Fruit fly (Drosophila melanogaster) whole organism, embryonic: Measurements from ENCODE around the gene CG42828.

Experiments
- ATbp ChIP-seq: fragments of 200-800 bp; sonication (Bioruptor generic); optimal IDR thresholded peaks from 2 replicates; lab custom pipeline; 2017; ENCODE audit warnings: missing biosample characterization, mild to moderate bottlenecking, missing genetic modification characterization, missing genetic modification reagents
- Atf-2 ChIP-seq: fragments of 200-800 bp; sonication (Bioruptor generic); optimal IDR thresholded peaks from 2 replicates; lab custom pipeline; 2016; ENCODE audit warnings: missing biosample characterization, missing genetic modification characterization
- Bteb2 ChIP-seq: fragments of 200-800 bp; sonication (Bioruptor generic); optimal IDR thresholded peaks from 2 replicates; lab custom pipeline; 2016; ENCODE audit warnings: missing biosample characterization, missing genetic modification characterization
- CG11696 ChIP-seq: fragments of 200-800 bp; sonication (Bioruptor generic); IDR thresholded peaks from 2 replicates; pipeline ENCODE4 v1.3.6; 2022; ENCODE audit warnings: missing biosample characterization, missing genetic modification characterization
- CG12236 ChIP-seq: fragments of 200-800 bp; sonication (Bioruptor generic); optimal IDR thresholded peaks from 2 replicates; lab custom pipeline; 2016; ENCODE audit warnings: missing biosample characterization, missing genetic modification characterization
- CG1233 ChIP-seq: fragments of 200-800 bp; sonication (Bioruptor generic); optimal IDR thresholded peaks from 4 replicates; lab custom pipeline; 2018; ENCODE audit warnings: missing biosample characterization, mild to moderate bottlenecking, missing genetic modification characterization
- CG12942 ChIP-seq: fragments of 200-800 bp; sonication (Bioruptor generic); optimal IDR thresholded peaks from 3 replicates; lab custom pipeline; 2016; ENCODE audit warnings: missing biosample characterization, missing genetic modification characterization
- CG15011 ChIP-seq: fragments of 200-800 bp; sonication (Bioruptor generic); optimal IDR thresholded peaks from 3 replicates; lab custom pipeline; 2018; ENCODE audit warnings: missing biosample characterization, mild to moderate bottlenecking, missing genetic modification characterization
- CG1529 ChIP-seq: fragments of 200-800 bp; sonication (Bioruptor generic); optimal IDR thresholded peaks from 3 replicates; lab custom pipeline; 2018; ENCODE audit warnings: missing biosample characterization, missing genetic modification characterization
- CG16863 ChIP-seq: fragments of 200-800 bp; sonication (Bioruptor generic); optimal IDR thresholded peaks from 3 replicates; lab custom pipeline; 2016; ENCODE audit warnings: missing biosample characterization, missing genetic modification characterization
- CG31224 ChIP-seq: fragments of 200-800 bp; sonication (Bioruptor generic); IDR thresholded peaks from 2 replicates; pipeline ENCODE4 v1.3.6; 2022; ENCODE audit warnings: missing biosample characterization, missing genetic modification characterization
- CG32772 ChIP-seq: fragments of 200-800 bp; sonication (Bioruptor generic); IDR thresholded peaks from 2 replicates; pipeline ENCODE4 v1.3.6; 2022; ENCODE audit warnings: missing biosample characterization, missing genetic modification characterization
- CG3838 ChIP-seq: fragments of 200-800 bp; sonication (Bioruptor generic); optimal IDR thresholded peaks from 3 replicates; lab custom pipeline; 2016; ENCODE audit warnings: missing biosample characterization, missing genetic modification characterization
- CG3995 ChIP-seq: fragments of 200-800 bp; sonication (Bioruptor generic); optimal IDR thresholded peaks from 3 replicates; lab custom pipeline; 2016; ENCODE audit warnings: missing biosample characterization, missing genetic modification characterization
- CG5180 ChIP-seq: fragments of 200-800 bp; sonication (Bioruptor generic); optimal IDR thresholded peaks from 3 replicates; lab custom pipeline; 2017; ENCODE audit warnings: missing biosample characterization, missing genetic modification characterization, mild to moderate bottlenecking, moderate library complexity, missing genetic modification reagents
- CG6813 ChIP-seq: fragments of 200-800 bp; sonication (Bioruptor generic); optimal IDR thresholded peaks from 2 replicates; lab custom pipeline; 2017; ENCODE audit warnings: missing biosample characterization, missing genetic modification characterization, mild to moderate bottlenecking, moderate library complexity, missing genetic modification reagents
- CG7271 ChIP-seq: fragments of 200-800 bp; sonication (Bioruptor generic); optimal IDR thresholded peaks from 2 replicates; lab custom pipeline; 2018; ENCODE audit warnings: missing biosample characterization, mild to moderate bottlenecking, missing genetic modification characterization, moderate library complexity
- CG7556 ChIP-seq: fragments of 200-800 bp; sonication (Bioruptor generic); optimal IDR thresholded peaks from 2 replicates; lab custom pipeline; 2017; ENCODE audit warnings: missing biosample characterization, mild to moderate bottlenecking, missing genetic modification characterization
- CG8388 ChIP-seq: fragments of 200-800 bp; sonication (Bioruptor generic); optimal IDR thresholded peaks from 2 replicates; lab custom pipeline; 2019; ENCODE audit warnings: missing biosample characterization, mild to moderate bottlenecking, missing genetic modification characterization, moderate library complexity
- CG8478 ChIP-seq: fragments of >200 bp; optimal IDR thresholded peaks from 2 replicates; lab custom pipeline; 2018
- CG9797 ChIP-seq: fragments of 200-800 bp; sonication (Bioruptor generic); optimal IDR thresholded peaks from 3 replicates; lab custom pipeline; 2018; ENCODE audit warnings: missing biosample characterization, mild to moderate bottlenecking, missing genetic modification characterization
- CHES-1-like ChIP-seq: fragments of 200-800 bp; sonication (Bioruptor generic); optimal IDR thresholded peaks from 2 replicates; lab custom pipeline; 2016; ENCODE audit warnings: missing biosample characterization, missing genetic modification characterization
- CTCF ChIP-seq: fragments of 200-800 bp; sonication (Bioruptor generic); optimal IDR thresholded peaks from 2 replicates; lab custom pipeline; 2017; ENCODE audit warnings: missing biosample characterization, mild to moderate bottlenecking, missing genetic modification characterization, moderate library complexity
- CoRest ChIP-seq: fragments of 200-800 bp; sonication (Bioruptor generic); optimal IDR thresholded peaks from 3 replicates; lab custom pipeline; 2018; ENCODE audit warnings: missing biosample characterization, mild to moderate bottlenecking, missing genetic modification characterization, moderate library complexity
- Ets97D ChIP-seq: fragments of 200-800 bp; sonication (Bioruptor generic); optimal IDR thresholded peaks from 3 replicates; lab custom pipeline; 2016; ENCODE audit warnings: missing biosample characterization, missing genetic modification characterization
- Fer1 ChIP-seq: fragments of 200-800 bp; sonication (Bioruptor generic); optimal IDR thresholded peaks from 2 replicates; lab custom pipeline; 2017; ENCODE audit warnings: missing biosample characterization, mild to moderate bottlenecking, missing genetic modification characterization
- HHEX ChIP-seq: fragments of 200-800 bp; sonication (Bioruptor generic); optimal IDR thresholded peaks from 3 replicates; lab custom pipeline; 2017; ENCODE audit warnings: missing biosample characterization, mild to moderate bottlenecking, missing genetic modification characterization, missing genetic modification reagents
- Hr3 ChIP-seq: fragments of 200-800 bp; sonication (Bioruptor generic); optimal IDR thresholded peaks from 3 replicates; lab custom pipeline; 2016; ENCODE audit warnings: missing biosample characterization, missing genetic modification characterization
- MTF-1 ChIP-seq: fragments of 200-800 bp; sonication (Bioruptor generic); optimal IDR thresholded peaks from 2 replicates; lab custom pipeline; 2018; ENCODE audit warnings: missing biosample characterization, mild to moderate bottlenecking, missing genetic modification characterization, borderline replicate concordance
- Optix ChIP-seq: fragments of 200-800 bp; sonication (Bioruptor generic); IDR thresholded peaks from 3 replicates; pipeline ENCODE4 v1.3.6; 2022; ENCODE audit warnings: missing biosample characterization, missing genetic modification characterization
- Sin3A ChIP-seq: fragments of >200 bp; optimal IDR thresholded peaks from 2 replicates; lab custom pipeline; 2018
- Stat92E ChIP-seq, 3 experiments: fragments of >200 bp in 2 of 3; fragments of 200-800 bp in 1 of 3; sonication (Bioruptor generic) in 1 of 3; optimal IDR thresholded peaks; 2 replicates each; lab custom pipeline; 2017 to 2019; ENCODE audit warnings: missing biosample characterization in 3 of 3, missing genetic modification characterization in 3 of 3, mild to moderate bottlenecking in 1 of 3, moderate library complexity in 1 of 3
- ac ChIP-seq: fragments of 200-800 bp; sonication (Bioruptor generic); optimal IDR thresholded peaks from 3 replicates; lab custom pipeline; 2017; ENCODE audit warnings: missing biosample characterization, mild to moderate bottlenecking, missing genetic modification characterization
- ato ChIP-seq: fragments of 200-800 bp; sonication (Bioruptor generic); IDR thresholded peaks from 2 replicates; pipeline ENCODE4 v1.3.6; 2022; ENCODE audit warnings: missing biosample characterization, missing genetic modification characterization; ENCODE audit not compliant: partially characterized antibody
- bcd ChIP-seq: fragments of 200-800 bp; sonication (Bioruptor generic); optimal IDR thresholded peaks from 2 replicates; lab custom pipeline; 2017; ENCODE audit warnings: missing biosample characterization, mild to moderate bottlenecking, missing genetic modification characterization
- dan ChIP-seq: fragments of 200-800 bp; sonication (Bioruptor generic); IDR thresholded peaks from 2 replicates; pipeline ENCODE4 v1.3.6; 2022; ENCODE audit warnings: missing biosample characterization, missing genetic modification characterization
- dpn ChIP-seq, 2 experiments: fragments of 200-800 bp; sonication (Bioruptor generic); optimal IDR thresholded peaks; 3 replicates each; lab custom pipeline; 2016; ENCODE audit warnings: missing biosample characterization in 2 of 2, missing genetic modification characterization in 2 of 2
- fd3F ChIP-seq: fragments of 200-800 bp; sonication (Bioruptor generic); optimal IDR thresholded peaks from 2 replicates; lab custom pipeline; 2018; ENCODE audit warnings: missing biosample characterization, mild to moderate bottlenecking, missing genetic modification characterization, moderate library complexity
- ftz-f1 ChIP-seq: fragments of 200-800 bp; sonication (Bioruptor generic); optimal IDR thresholded peaks from 2 replicates; lab custom pipeline; 2016; ENCODE audit warnings: missing biosample characterization, missing genetic modification characterization
- gcm ChIP-seq: fragments of 200-800 bp; sonication (Bioruptor generic); optimal IDR thresholded peaks from 2 replicates; lab custom pipeline; 2019; ENCODE audit warnings: missing biosample characterization, mild to moderate bottlenecking, missing genetic modification characterization, moderate library complexity
- gfzf ChIP-seq: fragments of 200-800 bp; sonication (Bioruptor generic); optimal IDR thresholded peaks from 2 replicates; lab custom pipeline; 2016; ENCODE audit warnings: missing biosample characterization, mild to moderate bottlenecking, missing genetic modification characterization, moderate library complexity
- gsb-n ChIP-seq: fragments of 200-800 bp; sonication (Bioruptor generic); optimal IDR thresholded peaks from 3 replicates; lab custom pipeline; 2018; ENCODE audit warnings: missing biosample characterization, mild to moderate bottlenecking, missing genetic modification characterization
- hth ChIP-seq: fragments of >200 bp; optimal IDR thresholded peaks from 2 replicates; lab custom pipeline; 2017; ENCODE audit warnings: inconsistent platforms
- insv ChIP-seq, 2 experiments: fragments of 200-800 bp; sonication (Bioruptor generic); optimal IDR thresholded peaks; 3 replicates each; lab custom pipeline; 2016 to 2018; ENCODE audit warnings: missing biosample characterization in 2 of 2, missing genetic modification characterization in 2 of 2
- lov ChIP-seq, 2 experiments: fragments of 200-800 bp in 1 of 2; fragments of >200 bp in 1 of 2; sonication (Bioruptor generic) in 1 of 2; IDR thresholded peaks in 1 of 2; optimal IDR thresholded peaks in 1 of 2; 2 replicates in 1 of 2; 3 replicates in 1 of 2; pipeline versions ENCODE4 v1.3.6 to Lab custom; 2017 to 2022; ENCODE audit warnings: missing biosample characterization in 1 of 2, missing genetic modification characterization in 1 of 2
- mld ChIP-seq: fragments of 200-800 bp; sonication (Bioruptor generic); IDR thresholded peaks from 3 replicates; pipeline ENCODE4 v1.3.6; 2022; ENCODE audit warnings: missing biosample characterization, missing genetic modification characterization; ENCODE audit not compliant: partially characterized antibody
- prd ChIP-seq, 3 experiments: fragments of >200 bp in 2 of 3; fragments of 200-800 bp in 1 of 3; sonication (Bioruptor generic) in 1 of 3; optimal IDR thresholded peaks in 2 of 3; IDR thresholded peaks in 1 of 3; 2 replicates in 2 of 3; 3 replicates in 1 of 3; pipeline versions ENCODE4 v1.3.6 to Lab custom; 2017 to 2022; ENCODE audit warnings: missing biosample characterization in 1 of 3, missing genetic modification characterization in 1 of 3
- pum ChIP-seq: fragments of 200-800 bp; sonication (Bioruptor generic); optimal IDR thresholded peaks from 2 replicates; lab custom pipeline; 2016; ENCODE audit warnings: missing biosample characterization, missing genetic modification characterization
- sob ChIP-seq: fragments of 200-800 bp; sonication (Bioruptor generic); IDR thresholded peaks from 2 replicates; pipeline ENCODE4 v1.3.6; 2022; ENCODE audit warnings: missing biosample characterization, missing genetic modification characterization
- twi ChIP-seq: fragments of 200-800 bp; optimal IDR thresholded peaks from 2 replicates; lab custom pipeline; 2019; ENCODE audit warnings: missing biosample characterization, mild to moderate bottlenecking, missing genetic modification characterization, moderate library complexity
- zen2 ChIP-seq: fragments of 200-800 bp; sonication (Bioruptor generic); IDR thresholded peaks from 3 replicates; pipeline ENCODE4 v1.3.6; 2022; ENCODE audit warnings: missing biosample characterization, missing genetic modification characterization; ENCODE audit not compliant: partially characterized antibody

The CG42828 gene

dm6 chr3R:23334866-23335265 is 38.6 kb upstream of the CG42828 start (continued):
- TF ChIP-seq ato (no peak), ac (no peak), twi (tag; lab: Kevin White, UChicago) (no peak), hth (lab: Kevin White, UChicago) (no peak), CG8478 (lab: Kevin White, UChicago) (no peak), gcm (GFP tag; lab: Kevin White, UChicago) (no peak), gfzf (GFP tag; lab: Kevin White, UChicago) (no peak), CoRest (tag; lab: Kevin White, UChicago) (peak; percentile 46), zen2 (no peak), CG32772 (GFP tag; lab: Robert Waterston, UW) (peak; percentile 46; the same call in 1 of the 2 replicates), Hr3 (GFP tag; lab: Kevin White, UChicago) (peak; percentile 21), CG12942 (GFP tag; lab: Kevin White, UChicago) (no peak), Bteb2 (GFP tag; lab: Kevin White, UChicago) (peak; percentile 36), CHES-1-like (GFP tag; lab: Kevin White, UChicago) (no peak), Fer1 (GFP tag; lab: Kevin White, UChicago) (peak; percentile 47), CG31224 (GFP tag; lab: Robert Waterston, UW) (0 out of 2 replicates have a peak, but pooled peaks have one; percentile 43), CG6813 (GFP tag; lab: Kevin White, UChicago) (peak; percentile 25), ftz-f1 (no peak), CG3838 (no peak), dpn (GFP tag; optimal IDR thresholded peaks at IDR 0.05; lab: Kevin White, UChicago) (peak; percentile 14 to 44), CG5180 (GFP tag; lab: Kevin White, UChicago) (no peak), lov (optimal IDR thresholded peaks at IDR 0.05; lab: Kevin White, UChicago) (no peak), lov (GFP tag; IDR thresholded peaks at IDR 0.05; lab: Robert Waterston, UW) (no peak), CG7556 (GFP tag; lab: Kevin White, UChicago) (no peak), CG12236 (GFP tag; lab: Kevin White, UChicago) (no peak), CG1233 (GFP tag; lab: Kevin White, UChicago) (peak; percentile 39), pum (GFP tag; lab: Kevin White, UChicago) (no peak), MTF-1 (GFP tag; lab: Kevin White, UChicago) (no peak), ATbp (GFP tag; lab: Kevin White, UChicago) (no peak), CG1529 (GFP tag; lab: Kevin White, UChicago) (no peak), insv (GFP tag; optimal IDR thresholded peaks at IDR 0.05; lab: Kevin White, UChicago) (no peak), Sin3A (no peak), CG9797 (GFP tag; lab: Kevin White, UChicago) (no peak), dan (no peak), fd3F (GFP tag; lab: Kevin White, UChicago) (no peak), Stat92E (GFP tag; optimal IDR thresholded peaks at IDR 0.05; lab: Kevin White, UChicago) (no peak), Ets97D (GFP tag; lab: Kevin White, UChicago) (no peak), Atf-2 (GFP tag; lab: Kevin White, UChicago) (no peak), gsb-n (no peak), CG16863 (no peak), Optix (GFP tag; lab: Robert Waterston, UW) (no peak), CG8388 (GFP tag; lab: Kevin White, UChicago) (no peak), bcd (GFP tag; lab: Kevin White, UChicago) (peak; percentile 45), CTCF (GFP tag; lab: Kevin White, UChicago) (no peak), CG11696 (no peak), CG7271 (tag; lab: Kevin White, UChicago) (no peak), HHEX (peak; percentile 47), CG15011 (peak; percentile 10), sob (GFP tag; lab: Robert Waterston, UW) (peak; percentile 37), CG3995 (GFP tag; lab: Kevin White, UChicago) (peak; percentile 2), mld (no peak), prd (optimal IDR thresholded peaks at IDR 0.05; lab: Kevin White, UChicago) (no peak), prd (GFP tag; IDR thresholded peaks at IDR 0.05; lab: Robert Waterston, UW) (peak; percentile 55; the same call in 2 of the 3 replicates)
